Worm (Caenorhabditis elegans): Measurements from ENCODE around the gene irld-57.

DNA sequence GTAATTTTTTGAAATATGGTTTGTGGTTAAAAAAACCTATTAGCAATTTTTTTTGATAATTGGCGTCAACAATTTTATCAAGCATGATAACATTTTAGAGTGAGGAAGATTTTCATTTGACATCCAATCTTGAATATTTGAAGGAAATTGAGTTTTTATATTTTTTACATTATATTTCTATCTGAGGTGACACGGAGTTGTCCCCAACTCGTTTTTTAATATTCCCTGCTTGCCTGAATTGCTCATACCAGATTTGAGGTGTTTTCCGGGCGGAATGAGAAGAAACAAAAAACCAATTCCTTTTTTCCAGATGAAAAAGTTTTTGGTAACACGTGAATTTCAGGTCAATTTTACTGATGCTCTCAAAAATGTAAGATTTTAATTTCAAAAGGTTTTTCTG is 6.9 kb downstream of the irld-57 start, which contains the start of gene Y6E2A.7:
- TF ChIP-seq tab-1 (GFP tag; IDR thresholded peaks at IDR 0.05) (no peak), ztf-23 (GFP tag; IDR thresholded peaks at IDR 0.05) (no peak), flt-1 (GFP tag; IDR thresholded peaks at IDR 0.05) (no peak), ztf-29 (GFP tag; IDR thresholded peaks at IDR 0.05) (no peak), ref-1 (GFP tag; conservative IDR thresholded peaks at IDR 0.05) (no peak), T22C8.4 (GFP tag; IDR thresholded peaks at IDR 0.05) (no peak), med-1 (GFP tag; optimal IDR thresholded peaks at IDR 0.05; ENCODE audit: insufficient read depth) (no peak), cog-1 (tag; optimal IDR thresholded peaks at IDR 0.05) (no peak), klf-2 (GFP tag; conservative IDR thresholded peaks at IDR 0.05) (no peak)
